Worm (Caenorhabditis elegans): ENCODE results near the gene nstp-2.

The nstp-2 gene

DNA sequence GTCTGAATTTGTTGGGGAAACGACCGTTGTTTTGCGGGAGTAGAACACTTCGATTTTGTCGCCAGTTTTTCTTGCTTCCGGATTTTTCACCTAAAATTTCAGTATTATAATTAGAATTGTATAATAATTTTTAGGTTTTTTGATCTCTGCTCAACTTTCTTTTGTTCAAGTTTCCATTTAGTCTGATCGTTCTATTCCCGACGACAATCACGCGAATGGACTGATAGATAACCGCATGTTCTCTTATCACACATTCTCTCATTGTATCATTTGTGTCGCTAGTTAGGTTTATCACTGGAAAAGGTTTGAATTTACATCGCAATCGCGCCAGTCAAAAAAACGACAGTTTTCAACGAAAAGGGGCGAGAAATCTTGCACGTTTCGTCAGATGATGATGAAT is 51.1 kb downstream of the nstp-2 start:
- no peak for TF ChIP-seq klf-2 (GFP tag; conservative IDR thresholded peaks at IDR 0.05)
- no peak for TF ChIP-seq flt-1 (GFP tag; IDR thresholded peaks at IDR 0.05)
- no peak for TF ChIP-seq ztf-23 (GFP tag; IDR thresholded peaks at IDR 0.05)
- TF ChIP-seq med-1 (GFP tag; optimal IDR thresholded peaks at IDR 0.05; ENCODE audit: insufficient read depth): no peak
